Fruit fly (Drosophila melanogaster) whole organism, pupa: ENCODE data around the gene CG14968.

Source experiments
- CG10348 ChIP-seq: fragments of 200-800 bp; sonication (Bioruptor generic); IDR thresholded peaks from 2 replicates; pipeline ENCODE4 v1.3.6; 2022; ENCODE audit warnings: missing biosample characterization, missing genetic modification characterization
- CG12605 ChIP-seq: fragments of 200-800 bp; sonication (Bioruptor generic); IDR thresholded peaks from 2 replicates; pipeline ENCODE4 v1.3.6; 2022; ENCODE audit warnings: missing biosample characterization, missing genetic modification characterization
- CG13204 ChIP-seq: fragments of 200-800 bp; sonication (Bioruptor generic); optimal IDR thresholded peaks from 2 replicates; lab custom pipeline; 2018; ENCODE audit warnings: missing biosample characterization, mild to moderate bottlenecking, missing genetic modification characterization, moderate library complexity
- CG14655 ChIP-seq: fragments of 200-800 bp; sonication (Bioruptor generic); optimal IDR thresholded peaks from 3 replicates; lab custom pipeline; 2017; ENCODE audit warnings: mild to moderate bottlenecking, missing biosample characterization, missing genetic modification reagents, missing genetic modification characterization
- CG15710 ChIP-seq: fragments of 200-800 bp; sonication (Bioruptor generic); optimal IDR thresholded peaks from 2 replicates; lab custom pipeline; 2018; ENCODE audit warnings: missing biosample characterization, mild to moderate bottlenecking, missing genetic modification characterization, moderate library complexity
- CG17806 ChIP-seq: fragments of 200-800 bp; sonication (Bioruptor generic); optimal IDR thresholded peaks from 2 replicates; lab custom pipeline; 2018; ENCODE audit warnings: missing biosample characterization, mild to moderate bottlenecking, missing genetic modification characterization, moderate library complexity
- CG32121 ChIP-seq: fragments of 200-800 bp; sonication (Bioruptor generic); IDR thresholded peaks from 2 replicates; pipeline ENCODE4 v1.3.6; 2022; ENCODE audit warnings: missing biosample characterization, missing genetic modification characterization
- CG34367 ChIP-seq: fragments of 200-800 bp; sonication (Bioruptor generic); optimal IDR thresholded peaks from 2 replicates; lab custom pipeline; 2018; ENCODE audit warnings: missing biosample characterization, mild to moderate bottlenecking, missing genetic modification characterization
- CG4496 ChIP-seq: fragments of 200-800 bp; sonication (Bioruptor generic); IDR thresholded peaks from 3 replicates; pipeline ENCODE4 v1.3.6; 2022; ENCODE audit warnings: missing biosample characterization, missing genetic modification characterization
- CG8159 ChIP-seq: fragments of 200-800 bp; sonication (Bioruptor generic); optimal IDR thresholded peaks from 3 replicates; lab custom pipeline; 2018; ENCODE audit warnings: missing biosample characterization, mild to moderate bottlenecking, missing genetic modification characterization, moderate library complexity
- CG8301 ChIP-seq: fragments of 200-800 bp; sonication (Bioruptor generic); optimal IDR thresholded peaks from 2 replicates; lab custom pipeline; 2018; ENCODE audit warnings: missing biosample characterization, mild to moderate bottlenecking, missing genetic modification characterization
- CG9948 ChIP-seq: fragments of 200-800 bp; sonication (Bioruptor generic); optimal IDR thresholded peaks from 2 replicates; lab custom pipeline; 2018; ENCODE audit warnings: missing biosample characterization, mild to moderate bottlenecking, missing genetic modification characterization, moderate library complexity
- D1 ChIP-seq: fragments of 200-800 bp; sonication (Bioruptor generic); optimal IDR thresholded peaks from 2 replicates; lab custom pipeline; 2018; ENCODE audit warnings: missing biosample characterization, mild to moderate bottlenecking, missing genetic modification characterization, moderate library complexity
- EcR ChIP-seq: fragments of 200-800 bp; sonication (Bioruptor generic); optimal IDR thresholded peaks from 3 replicates; lab custom pipeline; 2019; ENCODE audit warnings: missing biosample characterization, missing genetic modification characterization, mild to moderate bottlenecking, moderate library complexity, missing genetic modification reagents
- Ets98B ChIP-seq: fragments of 200-800 bp; sonication (Bioruptor generic); IDR thresholded peaks from 2 replicates; pipeline ENCODE4 v1.3.6; 2022; ENCODE audit warnings: missing biosample characterization, missing genetic modification characterization
- Pif1A ChIP-seq: fragments of 200-800 bp; sonication (Bioruptor generic); optimal IDR thresholded peaks from 3 replicates; lab custom pipeline; 2016; ENCODE audit warnings: missing biosample characterization, missing genetic modification characterization
- Pif1B ChIP-seq: fragments of 200-800 bp; sonication (Bioruptor generic); optimal IDR thresholded peaks from 3 replicates; lab custom pipeline; 2016; ENCODE audit warnings: missing biosample characterization, missing genetic modification characterization
- Snoo ChIP-seq: fragments of 200-800 bp; sonication (Bioruptor generic); optimal IDR thresholded peaks from 3 replicates; lab custom pipeline; 2017; ENCODE audit warnings: missing biosample characterization, mild to moderate bottlenecking, missing genetic modification characterization, inconsistent platforms
- fd96Ca ChIP-seq: fragments of 200-800 bp; sonication (Bioruptor generic); IDR thresholded peaks from 3 replicates; pipeline ENCODE4 v1.3.6; 2022; ENCODE audit warnings: missing biosample characterization, missing genetic modification characterization
- gl ChIP-seq: fragments of 200-800 bp; sonication (Bioruptor generic); optimal IDR thresholded peaks from 2 replicates; lab custom pipeline; 2018; ENCODE audit warnings: missing biosample characterization, mild to moderate bottlenecking, missing genetic modification characterization
- rn ChIP-seq: fragments of 200-800 bp; sonication (Bioruptor generic); IDR thresholded peaks from 2 replicates; pipeline ENCODE4 v1.3.6; 2022; ENCODE audit warnings: missing biosample characterization, missing genetic modification characterization

Gene CG14968

dm6 chr3L:3303534-3304459, 885 bp upstream of the CG14968 start, which contains the start of gene ZnT63C:
TSS of gene ZnT63C (plus strand) at chr3L:3303708.
- no peak for TF ChIP-seq D1 (tag; lab: Kevin White, UChicago)
- TF ChIP-seq CG8159 (tag; lab: Kevin White, UChicago), result no peak
- no peak for TF ChIP-seq EcR (GFP tag; lab: Kevin White, UChicago)
- 0 out of 3 replicates have a peak, but pooled peaks have one; percentile 26 for TF ChIP-seq fd96Ca (GFP tag; lab: Robert Waterston, UW)
- TF ChIP-seq CG12605, result peak; percentile 41
- peak; percentile 54; the same call in 1 of the 2 replicates for TF ChIP-seq CG32121 (GFP tag; lab: Robert Waterston, UW)
- peak; percentile 18 for TF ChIP-seq CG9948
- peak; percentile 60 for TF ChIP-seq CG14655 (GFP tag; lab: Kevin White, UChicago)
- TF ChIP-seq Pif1B (GFP tag; lab: Kevin White, UChicago), result no peak
- TF ChIP-seq Snoo, result no peak
- peak; percentile 18; the same call in 1 of the 2 replicates for TF ChIP-seq Ets98B (GFP tag; lab: Robert Waterston, UW)
- peak; percentile 71 for TF ChIP-seq gl (tag; lab: Kevin White, UChicago)
- no peak for TF ChIP-seq CG10348 (GFP tag; lab: Robert Waterston, UW)
- no peak for TF ChIP-seq CG13204 (GFP tag; lab: Kevin White, UChicago)
- peak; percentile 72 for TF ChIP-seq CG4496
- TF ChIP-seq CG17806 (tag; lab: Kevin White, UChicago), result peak; percentile 38
- peak; percentile 53 for TF ChIP-seq CG8301 (tag; lab: Kevin White, UChicago)
- peak; percentile 42 for TF ChIP-seq Pif1A (GFP tag; lab: Kevin White, UChicago)
- peak; percentile 25 for TF ChIP-seq CG15710 (tag; lab: Kevin White, UChicago)
- TF ChIP-seq CG34367 (tag; lab: Kevin White, UChicago), result no peak
- peak; percentile 42; the same call in 1 of the 2 replicates for TF ChIP-seq rn (GFP tag; lab: Robert Waterston, UW)

dm6 chr3L:3301171-3301738, 1.7 kb downstream of the CG14968 start:
- TF ChIP-seq EcR (GFP tag; lab: Kevin White, UChicago), result no peak
- TF ChIP-seq CG13204 (GFP tag; lab: Kevin White, UChicago), result no peak
- TF ChIP-seq CG10348 (GFP tag; lab: Robert Waterston, UW), result no peak
- peak; percentile 54; the same call in 2 of the 3 replicates for TF ChIP-seq CG4496
- TF ChIP-seq CG9948, result no peak
- no peak for TF ChIP-seq CG34367 (tag; lab: Kevin White, UChicago)
- no peak for TF ChIP-seq D1 (tag; lab: Kevin White, UChicago)
- TF ChIP-seq CG17806 (tag; lab: Kevin White, UChicago), result no peak
- no peak for TF ChIP-seq rn (GFP tag; lab: Robert Waterston, UW)
- TF ChIP-seq CG14655 (GFP tag; lab: Kevin White, UChicago), result peak; percentile 62
- no peak for TF ChIP-seq gl (tag; lab: Kevin White, UChicago)
- TF ChIP-seq Ets98B (GFP tag; lab: Robert Waterston, UW), result peak; percentile 76
- TF ChIP-seq fd96Ca (GFP tag; lab: Robert Waterston, UW), result peak; percentile 53; the same call in 1 of the 3 replicates
- TF ChIP-seq Pif1A (GFP tag; lab: Kevin White, UChicago), result peak; percentile 46
- peak; percentile 12 for TF ChIP-seq Pif1B (GFP tag; lab: Kevin White, UChicago)
- TF ChIP-seq CG12605, result peak; percentile 55
- peak; percentile 72 for TF ChIP-seq CG32121 (GFP tag; lab: Robert Waterston, UW)
- peak; percentile 13 for TF ChIP-seq CG8159 (tag; lab: Kevin White, UChicago)
- peak; percentile 59 for TF ChIP-seq CG8301 (tag; lab: Kevin White, UChicago)
- peak; percentile 0 for TF ChIP-seq Snoo
- TF ChIP-seq CG15710 (tag; lab: Kevin White, UChicago), result no peak

dm6 chr3L:3300345-3300744, 2.6 kb downstream of the CG14968 start:
- TF ChIP-seq CG4496, result peak; percentile 32; the same call in 1 of the 3 replicates
- no peak for TF ChIP-seq CG15710 (tag; lab: Kevin White, UChicago)
- TF ChIP-seq CG8159 (tag; lab: Kevin White, UChicago), result peak; percentile 17
- TF ChIP-seq fd96Ca (GFP tag; lab: Robert Waterston, UW), result no peak
- peak; percentile 24 for TF ChIP-seq CG14655 (GFP tag; lab: Kevin White, UChicago)
- TF ChIP-seq gl (tag; lab: Kevin White, UChicago), result no peak
- no peak for TF ChIP-seq EcR (GFP tag; lab: Kevin White, UChicago)
- TF ChIP-seq CG34367 (tag; lab: Kevin White, UChicago), result no peak
- TF ChIP-seq CG13204 (GFP tag; lab: Kevin White, UChicago), result no peak
- peak; percentile 56 for TF ChIP-seq Pif1A (GFP tag; lab: Kevin White, UChicago)
- no peak for TF ChIP-seq Snoo
- no peak for TF ChIP-seq CG17806 (tag; lab: Kevin White, UChicago)
- peak; percentile 63 for TF ChIP-seq Ets98B (GFP tag; lab: Robert Waterston, UW)
- TF ChIP-seq CG8301 (tag; lab: Kevin White, UChicago), result peak; percentile 32
- TF ChIP-seq CG10348 (GFP tag; lab: Robert Waterston, UW), result no peak
- no peak for TF ChIP-seq CG9948
- 0 out of 2 replicates have a peak, but pooled peaks have one; percentile 53 for TF ChIP-seq CG32121 (GFP tag; lab: Robert Waterston, UW)
- no peak for TF ChIP-seq D1 (tag; lab: Kevin White, UChicago)
- TF ChIP-seq Pif1B (GFP tag; lab: Kevin White, UChicago), result no peak
- no peak for TF ChIP-seq CG12605
- TF ChIP-seq rn (GFP tag; lab: Robert Waterston, UW), result no peak

- TF ChIP-seq CG13204 (GFP tag; lab: Kevin White, UChicago) (no peak), Pif1B (GFP tag; lab: Kevin White, UChicago) (no peak)
Observed at dm6 chr3L:3291159-3291558, 11.8 kb downstream of the CG14968 start, which contains the start of gene CG12009. TSS of gene CG12009 (plus strand) at chr3L:3291459.
